Worm (Caenorhabditis elegans): ENCODE measurements around the gene metl-18.

The metl-18 gene

ce11 chrIII:3471403-3472053 is 46.0 kb downstream of the metl-18 start, which contains the start of gene rsu-1 (continued):
- TF ChIP-seq nhr-27 (tag; optimal IDR thresholded peaks at IDR 0.05) (no peak), unc-62 (GFP tag; optimal IDR thresholded peaks at IDR 0.05) (no peak), hlh-12 (tag; optimal IDR thresholded peaks at IDR 0.05) (no peak), Y56A3A.18 (GFP tag; IDR thresholded peaks at IDR 0.05) (peak; percentile 28; the same call in 1 of the 2 replicates), mes-4 (tag; optimal IDR thresholded peaks at IDR 0.05) (no peak), die-1 (tag; optimal IDR thresholded peaks at IDR 0.05) (no peak), attf-6 (GFP tag; IDR thresholded peaks at IDR 0.05) (no peak), ceh-40 (GFP tag; IDR thresholded peaks at IDR 0.05) (no peak), zfh-2 (GFP tag; conservative IDR thresholded peaks at IDR 0.05) (no peak), fkh-3 (tag; optimal IDR thresholded peaks at IDR 0.05) (no peak), bed-2 (GFP tag; IDR thresholded peaks at IDR 0.05) (no peak), egrh-3 (GFP tag; IDR thresholded peaks at IDR 0.05) (0 out of 2 replicates have a peak, but pooled peaks have one; percentile 18), nhr-179 (tag; optimal IDR thresholded peaks at IDR 0.05) (no peak), unc-130 (GFP tag; optimal IDR thresholded peaks at IDR 0.05) (no peak), athp-1 (tag; optimal IDR thresholded peaks at IDR 0.05) (no peak), zim-3 (tag; optimal IDR thresholded peaks at IDR 0.05) (no peak), tbx-9 (tag; optimal IDR thresholded peaks at IDR 0.05; ENCODE audit: borderline replicate concordance) (no peak), C17E4.6 (GFP tag; IDR thresholded peaks at IDR 0.05) (no peak), chd-7 (tag; optimal IDR thresholded peaks at IDR 0.05) (no peak), akir-1 (GFP tag; optimal IDR thresholded peaks at IDR 0.05) (no peak), sptf-2 (GFP tag; optimal IDR thresholded peaks at IDR 0.05) (no peak), F22D6.2 (tag; optimal IDR thresholded peaks at IDR 0.05) (no peak), lin-26 (GFP tag; IDR thresholded peaks at IDR 0.05) (no peak), lin-40 (tag; optimal IDR thresholded peaks at IDR 0.05) (peak; percentile 50), ceh-58 (GFP tag; IDR thresholded peaks at IDR 0.05) (no peak), ztf-26 (tag; optimal IDR thresholded peaks at IDR 0.05) (no peak), ztf-18 (tag; optimal IDR thresholded peaks at IDR 0.05) (no peak), F57A8.1 (GFP tag; optimal IDR thresholded peaks at IDR 0.05) (no peak), repo-1 (tag; optimal IDR thresholded peaks at IDR 0.05) (no peak), snpc-1.1 (tag; optimal IDR thresholded peaks at IDR 0.05; ENCODE audit: insufficient read depth) (no peak), egl-18 (GFP tag; IDR thresholded peaks at IDR 0.05) (no peak), xnd-1 (tag; optimal IDR thresholded peaks at IDR 0.05) (no peak), K11D2.4 (GFP tag; IDR thresholded peaks at IDR 0.05) (no peak), T26A5.8 (tag; optimal IDR thresholded peaks at IDR 0.05) (no peak), F37B4.10 (GFP tag; IDR thresholded peaks at IDR 0.05) (no peak), lin-35 (GFP tag; optimal IDR thresholded peaks at IDR 0.05) (peak in 1 of 3 experiments; percentile 24), ztf-3 (GFP tag; optimal IDR thresholded peaks at IDR 0.05) (no peak), pha-4 (tag; optimal IDR thresholded peaks at IDR 0.05) (no peak), ceh-91 (GFP tag; IDR thresholded peaks at IDR 0.05) (no peak), rcor-1 (GFP tag; IDR thresholded peaks at IDR 0.05) (no peak), lag-1 (GFP tag; IDR thresholded peaks at IDR 0.05) (no peak), nhr-90 (tag; optimal IDR thresholded peaks at IDR 0.05) (no peak), cebp-1 (GFP tag; IDR thresholded peaks at IDR 0.05) (no peak), cebp-1 (tag; optimal IDR thresholded peaks at IDR 0.05) (peak; percentile 56), ets-4 (GFP tag; optimal IDR thresholded peaks at IDR 0.05) (no peak), F39B2.1 (GFP tag; IDR thresholded peaks at IDR 0.05) (no peak), lsl-1 (GFP tag; optimal IDR thresholded peaks at IDR 0.05) (no peak), B0019.2 (GFP tag; conservative IDR thresholded peaks at IDR 0.05) (no peak), B0261.1 (tag; optimal IDR thresholded peaks at IDR 0.05) (no peak), B0035.1 (tag; optimal IDR thresholded peaks at IDR 0.05) (no peak)
